Fruit fly (Drosophila melanogaster): ENCODE measurements around the gene Cisd2.

- TF ChIP-seq CG13204 (GFP tag; optimal IDR thresholded peaks at IDR 0.05) = no peak
- TF ChIP-seq gl (tag; optimal IDR thresholded peaks at IDR 0.05) = no peak
- no peak for TF ChIP-seq CG15710 (tag; optimal IDR thresholded peaks at IDR 0.05)
- no peak for TF ChIP-seq CG14655 (GFP tag; optimal IDR thresholded peaks at IDR 0.05)
- no peak for TF ChIP-seq Ets98B (GFP tag; IDR thresholded peaks at IDR 0.05)
- TF ChIP-seq CG9948 (tag; optimal IDR thresholded peaks at IDR 0.05) = no peak
- no peak for TF ChIP-seq CG32121 (GFP tag; IDR thresholded peaks at IDR 0.05)
These were observed 10.7 kb downstream of the Cisd2 start for dm6 chr3R:29212534-29212933.

All from whole organism, pupa.